Fruit fly (Drosophila melanogaster): ENCODE results near the gene Rel.

Gene Rel

dm6 chr3R:9031797-9032418, 15.9 kb downstream of the Rel start (continued):
- TF ChIP-seq D19A (tag; optimal IDR thresholded peaks at IDR 0.05): peak; percentile 75
- peak; percentile 89 for TF ChIP-seq Ada2b (GFP tag; IDR thresholded peaks at IDR 0.05)
- peak; percentile 91 for TF ChIP-seq Xrp1 (GFP tag; IDR thresholded peaks at IDR 0.05)
- TF ChIP-seq Hmx (GFP tag; optimal IDR thresholded peaks at IDR 0.05): peak; percentile 53
- TF ChIP-seq otp (GFP tag; IDR thresholded peaks at IDR 0.05): peak; percentile 88
- TF ChIP-seq CG3726 (GFP tag; IDR thresholded peaks at IDR 0.05): peak; percentile 85; the same call in 2 of the 3 replicates
- TF ChIP-seq cas (GFP tag; IDR thresholded peaks at IDR 0.05): peak; percentile 71
- peak; percentile 71 for TF ChIP-seq CG11398 (GFP tag; optimal IDR thresholded peaks at IDR 0.05)
- TF ChIP-seq CG6854 (GFP tag; optimal IDR thresholded peaks at IDR 0.05): peak; percentile 70
- TF ChIP-seq nerfin-2 (GFP tag; IDR thresholded peaks at IDR 0.05; ENCODE audit: partially characterized antibody): no peak
- no peak for TF ChIP-seq z (GFP tag; IDR thresholded peaks at IDR 0.05)
- TF ChIP-seq aop (GFP tag; IDR thresholded peaks at IDR 0.05): peak; percentile 62; the same call in 1 of the 2 replicates
- TF ChIP-seq CHES-1-like (GFP tag; optimal IDR thresholded peaks at IDR 0.05): peak; percentile 80
- peak; percentile 89 for TF ChIP-seq CG8924 (tag; optimal IDR thresholded peaks at IDR 0.05)
- no peak for TF ChIP-seq kni (GFP tag; optimal IDR thresholded peaks at IDR 0.05)
- peak; percentile 46 for TF ChIP-seq CG6765 (GFP tag; optimal IDR thresholded peaks at IDR 0.05)
- TF ChIP-seq btn (GFP tag; optimal IDR thresholded peaks at IDR 0.05): peak; percentile 74
- TF ChIP-seq CG31365 (tag; optimal IDR thresholded peaks at IDR 0.05): peak; percentile 66
- peak; percentile 83 for TF ChIP-seq CG12769 (tag; optimal IDR thresholded peaks at IDR 0.05)
- peak; percentile 73 for TF ChIP-seq CG7786 (GFP tag; optimal IDR thresholded peaks at IDR 0.05)
- TF ChIP-seq cato (GFP tag; optimal IDR thresholded peaks at IDR 0.05; ENCODE audit: borderline replicate concordance): peak; percentile 58
- peak; percentile 92 for TF ChIP-seq ATbp (GFP tag; optimal IDR thresholded peaks at IDR 0.05)
- peak; percentile 77; the same call in 1 of the 3 replicates for TF ChIP-seq CG2199 (GFP tag; IDR thresholded peaks at IDR 0.05)
- no peak for TF ChIP-seq abd-A (tag; optimal IDR thresholded peaks at IDR 0.05)
- no peak for TF ChIP-seq pan (optimal IDR thresholded peaks at IDR 0.05)
- TF ChIP-seq pan (GFP tag; optimal IDR thresholded peaks at IDR 0.05 in 1 of 2, IDR thresholded peaks at IDR 0.05 in 1 of 2): peak in 1 of 2 experiments; percentile 93
- TF ChIP-seq Scr (GFP tag; IDR thresholded peaks at IDR 0.05; ENCODE audit: partially characterized antibody): no peak
- peak; percentile 19 for TF ChIP-seq CG30020 (tag; optimal IDR thresholded peaks at IDR 0.05)
- TF ChIP-seq Vsx1 (GFP tag; optimal IDR thresholded peaks at IDR 0.05): peak; percentile 67
- TF ChIP-seq Dip2 (GFP tag; IDR thresholded peaks at IDR 0.05): peak; percentile 38; the same call in 1 of the 2 replicates
- no peak for TF ChIP-seq CG8478 (optimal IDR thresholded peaks at IDR 0.05)
- peak; percentile 91 for TF ChIP-seq CG34422 (GFP tag; IDR thresholded peaks at IDR 0.05)
- peak in 1 of 2 experiments; percentile 46 for TF ChIP-seq Hr78 (GFP tag; optimal IDR thresholded peaks at IDR 0.05)
- TF ChIP-seq CG18599 (GFP tag; optimal IDR thresholded peaks at IDR 0.05): peak; percentile 92
- peak; percentile 86 for TF ChIP-seq Mrtf (GFP tag; IDR thresholded peaks at IDR 0.05)
- TF ChIP-seq Fer2 (tag; optimal IDR thresholded peaks at IDR 0.05): peak; percentile 49
- peak; percentile 86 for TF ChIP-seq CG12659 (GFP tag; optimal IDR thresholded peaks at IDR 0.05)
- peak; percentile 73 for TF ChIP-seq NC2β (GFP tag; optimal IDR thresholded peaks at IDR 0.05)
- TF ChIP-seq ham (GFP tag; IDR thresholded peaks at IDR 0.05): no peak
- TF ChIP-seq mam (GFP tag; optimal IDR thresholded peaks at IDR 0.05): peak; percentile 87
- peak; percentile 85 for TF ChIP-seq HmgZ (tag; optimal IDR thresholded peaks at IDR 0.05)
- no peak for TF ChIP-seq Lpt (GFP tag; optimal IDR thresholded peaks at IDR 0.05)
- TF ChIP-seq org-1 (GFP tag; optimal IDR thresholded peaks at IDR 0.05): peak; percentile 87
- TF ChIP-seq Asciz (GFP tag; optimal IDR thresholded peaks at IDR 0.05): peak; percentile 87
- peak; percentile 69 for TF ChIP-seq CG4404 (GFP tag; IDR thresholded peaks at IDR 0.05)
- TF ChIP-seq sug (tag; optimal IDR thresholded peaks at IDR 0.05): peak; percentile 36
- TF ChIP-seq tap (tag; optimal IDR thresholded peaks at IDR 0.05): peak; percentile 88
- peak; percentile 54 for TF ChIP-seq CG3163 (GFP tag; optimal IDR thresholded peaks at IDR 0.05)
- TF ChIP-seq br (optimal IDR thresholded peaks at IDR 0.05): no peak
- peak; percentile 85 for TF ChIP-seq pho (GFP tag; optimal IDR thresholded peaks at IDR 0.05)
- TF ChIP-seq CG7271 (tag; optimal IDR thresholded peaks at IDR 0.05): peak; percentile 33
